Fruit fly (Drosophila melanogaster): ENCODE measurements around the gene Sfp26Ac.
A peak's percentile ranks its signal among the peaks of the same experiment; 100 is the strongest.

Sfp26Ac gene

dm6 chr2L:5886955-5887354 is 2.4 kb upstream of the Sfp26Ac start:
- TF ChIP-seq CG17801 (GFP tag; optimal IDR thresholded peaks at IDR 0.05; ENCODE audit: partially characterized antibody): no peak

DNA sequence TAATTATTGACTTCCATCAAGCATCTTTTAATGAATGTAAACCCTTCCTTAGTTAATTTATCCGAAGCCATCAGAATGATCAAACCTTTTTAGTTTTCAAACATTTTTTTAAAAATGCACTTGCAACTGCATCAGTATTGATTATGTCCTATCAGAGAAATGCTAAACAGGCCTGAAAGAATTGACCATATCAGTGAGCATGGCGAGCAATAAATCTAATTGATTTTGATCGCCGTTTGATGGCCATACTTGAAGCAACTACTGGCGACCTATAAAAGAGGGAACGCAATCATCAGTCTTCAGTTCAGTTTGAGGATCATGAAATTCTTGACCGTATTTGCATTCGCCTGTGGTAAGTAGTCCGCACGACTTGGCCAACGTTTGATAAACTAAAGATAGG is 1.1 kb upstream of the Sfp26Ac start, which contains the start of gene CG9029:
Gene CG9029, plus strand, starts transcription at position 301 of the 400 bp plus-strand sequence.
- TF ChIP-seq CG17801 (GFP tag; optimal IDR thresholded peaks at IDR 0.05; ENCODE audit: partially characterized antibody): no peak

- TF ChIP-seq CG17801 (GFP tag; optimal IDR thresholded peaks at IDR 0.05; ENCODE audit: partially characterized antibody): no peak
Measured at dm6 chr2L:5883441-5883840, 1.1 kb downstream of the Sfp26Ac start, which contains the start of gene CG44574. Gene CG44574 (plus strand): TSS chr2L:5883741.

dm6 chr2L:5881181-5881580 is 3.4 kb downstream of the Sfp26Ac start:
- TF ChIP-seq CG17801 (GFP tag; optimal IDR thresholded peaks at IDR 0.05; ENCODE audit: partially characterized antibody): no peak

DNA sequence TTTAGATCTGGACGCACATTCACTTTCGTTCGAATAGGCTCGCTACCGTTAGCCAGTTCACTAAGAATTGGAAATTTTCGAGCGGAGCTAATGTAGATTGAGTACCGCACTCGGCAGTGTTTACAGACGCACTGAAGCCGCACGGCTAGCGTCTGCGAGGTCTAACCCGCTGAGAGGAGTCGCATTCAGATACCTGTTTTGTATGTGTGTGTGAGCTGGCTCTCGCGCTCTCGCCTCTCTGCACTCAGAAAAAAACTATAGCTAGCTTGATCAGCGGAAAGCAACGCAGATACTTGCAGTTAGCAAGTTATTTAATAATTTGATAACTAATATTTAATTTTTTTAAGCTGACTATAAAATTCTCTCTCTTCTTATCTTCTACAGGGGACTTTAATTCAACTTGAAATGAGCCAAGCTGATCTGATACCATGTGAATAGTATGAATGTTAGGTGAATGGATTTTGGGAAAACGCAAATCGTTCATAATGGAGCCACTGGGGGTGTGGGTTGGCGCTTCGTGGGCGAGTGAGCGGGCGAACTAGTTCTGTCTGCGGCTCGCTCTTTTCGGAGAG is 5.1 kb downstream of the Sfp26Ac start, which contains the start of gene rau:
Gene rau, minus strand, starts transcription at position 136 of the 572 bp plus-strand sequence.
- peak; percentile 55 for TF ChIP-seq CG17801 (GFP tag; optimal IDR thresholded peaks at IDR 0.05; ENCODE audit: partially characterized antibody)

- peak; percentile 31 for TF ChIP-seq CG17801 (GFP tag; optimal IDR thresholded peaks at IDR 0.05; ENCODE audit: partially characterized antibody)
Measured at dm6 chr2L:5876474-5877067, 8.0 kb downstream of the Sfp26Ac start.

DNA sequence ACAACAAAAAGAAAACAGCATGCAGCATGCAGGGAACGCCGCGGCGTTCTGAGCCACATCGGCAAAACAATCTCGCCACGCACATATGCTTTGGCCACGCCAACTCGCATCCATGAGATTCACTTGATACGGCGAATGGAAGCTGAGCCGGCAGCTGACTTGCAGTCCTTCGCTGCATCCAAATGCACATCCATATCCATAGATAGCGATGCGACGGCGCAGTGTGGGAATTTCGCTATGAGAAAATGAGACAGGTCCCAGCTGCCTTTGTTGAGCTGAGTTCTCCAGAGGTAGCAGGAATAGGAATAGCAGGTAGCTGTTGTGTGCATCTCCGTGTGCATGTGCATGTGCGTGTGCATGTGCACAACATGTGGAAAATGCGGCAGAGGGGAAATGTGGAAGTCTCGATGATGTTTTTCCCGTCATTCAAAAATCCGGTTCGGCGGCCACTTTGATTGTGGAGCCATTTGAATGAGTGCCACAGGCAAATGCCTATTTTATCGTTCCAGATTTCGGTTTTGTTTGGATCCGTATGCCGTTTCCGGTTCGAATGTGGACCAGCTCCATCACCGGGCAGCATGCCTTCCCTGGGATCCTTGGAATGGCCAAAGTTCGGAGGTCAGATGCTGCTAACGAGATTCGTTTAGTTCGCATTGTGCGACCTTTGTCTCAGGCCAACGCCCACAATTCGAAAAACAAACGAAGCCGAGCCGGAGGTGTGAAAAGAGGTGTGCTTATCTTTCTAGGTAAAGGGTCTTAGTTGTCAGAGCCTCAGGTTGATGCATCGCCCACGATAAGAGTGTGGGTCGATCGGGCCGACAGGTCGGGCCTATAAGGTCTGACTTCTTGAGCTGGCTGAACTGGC is 13.5 kb downstream of the Sfp26Ac start:
- no peak for TF ChIP-seq CG17801 (GFP tag; optimal IDR thresholded peaks at IDR 0.05; ENCODE audit: partially characterized antibody)

dm6 chr2L:5866791-5867190 is 17.8 kb downstream of the Sfp26Ac start:
- no peak for TF ChIP-seq CG17801 (GFP tag; optimal IDR thresholded peaks at IDR 0.05; ENCODE audit: partially characterized antibody)

- no peak for TF ChIP-seq CG17801 (GFP tag; optimal IDR thresholded peaks at IDR 0.05; ENCODE audit: partially characterized antibody)
Measured at dm6 chr2L:5856786-5857185, 27.8 kb downstream of the Sfp26Ac start.

Data from ovary, adult (tissue).